Fruit fly (Drosophila melanogaster) whole organism, pupa: ENCODE measurements around the gene CG42692.
A peak's percentile ranks its signal among the peaks of the same experiment; 100 is the strongest.

Experiments
- CG10348 ChIP-seq: fragments of 200-800 bp; sonication (Bioruptor generic); IDR thresholded peaks from 2 replicates; pipeline ENCODE4 v1.3.6; 2022; ENCODE audit warnings: missing biosample characterization, missing genetic modification characterization
- CG12605 ChIP-seq: fragments of 200-800 bp; sonication (Bioruptor generic); IDR thresholded peaks from 2 replicates; pipeline ENCODE4 v1.3.6; 2022; ENCODE audit warnings: missing biosample characterization, missing genetic modification characterization
- CG13204 ChIP-seq: fragments of 200-800 bp; sonication (Bioruptor generic); optimal IDR thresholded peaks from 2 replicates; lab custom pipeline; 2018; ENCODE audit warnings: missing biosample characterization, mild to moderate bottlenecking, missing genetic modification characterization, moderate library complexity
- CG14655 ChIP-seq: fragments of 200-800 bp; sonication (Bioruptor generic); optimal IDR thresholded peaks from 3 replicates; lab custom pipeline; 2017; ENCODE audit warnings: mild to moderate bottlenecking, missing biosample characterization, missing genetic modification reagents, missing genetic modification characterization
- CG15710 ChIP-seq: fragments of 200-800 bp; sonication (Bioruptor generic); optimal IDR thresholded peaks from 2 replicates; lab custom pipeline; 2018; ENCODE audit warnings: missing biosample characterization, mild to moderate bottlenecking, missing genetic modification characterization, moderate library complexity
- CG17806 ChIP-seq: fragments of 200-800 bp; sonication (Bioruptor generic); optimal IDR thresholded peaks from 2 replicates; lab custom pipeline; 2018; ENCODE audit warnings: missing biosample characterization, mild to moderate bottlenecking, missing genetic modification characterization, moderate library complexity
- CG32121 ChIP-seq: fragments of 200-800 bp; sonication (Bioruptor generic); IDR thresholded peaks from 2 replicates; pipeline ENCODE4 v1.3.6; 2022; ENCODE audit warnings: missing biosample characterization, missing genetic modification characterization
- CG34367 ChIP-seq: fragments of 200-800 bp; sonication (Bioruptor generic); optimal IDR thresholded peaks from 2 replicates; lab custom pipeline; 2018; ENCODE audit warnings: missing biosample characterization, mild to moderate bottlenecking, missing genetic modification characterization
- CG4496 ChIP-seq: fragments of 200-800 bp; sonication (Bioruptor generic); IDR thresholded peaks from 3 replicates; pipeline ENCODE4 v1.3.6; 2022; ENCODE audit warnings: missing biosample characterization, missing genetic modification characterization
- CG8159 ChIP-seq: fragments of 200-800 bp; sonication (Bioruptor generic); optimal IDR thresholded peaks from 3 replicates; lab custom pipeline; 2018; ENCODE audit warnings: missing biosample characterization, mild to moderate bottlenecking, missing genetic modification characterization, moderate library complexity
- CG8301 ChIP-seq: fragments of 200-800 bp; sonication (Bioruptor generic); optimal IDR thresholded peaks from 2 replicates; lab custom pipeline; 2018; ENCODE audit warnings: missing biosample characterization, mild to moderate bottlenecking, missing genetic modification characterization
- CG9948 ChIP-seq: fragments of 200-800 bp; sonication (Bioruptor generic); optimal IDR thresholded peaks from 2 replicates; lab custom pipeline; 2018; ENCODE audit warnings: missing biosample characterization, mild to moderate bottlenecking, missing genetic modification characterization, moderate library complexity
- D1 ChIP-seq: fragments of 200-800 bp; sonication (Bioruptor generic); optimal IDR thresholded peaks from 2 replicates; lab custom pipeline; 2018; ENCODE audit warnings: missing biosample characterization, mild to moderate bottlenecking, missing genetic modification characterization, moderate library complexity
- EcR ChIP-seq: fragments of 200-800 bp; sonication (Bioruptor generic); optimal IDR thresholded peaks from 3 replicates; lab custom pipeline; 2019; ENCODE audit warnings: missing biosample characterization, missing genetic modification characterization, mild to moderate bottlenecking, moderate library complexity, missing genetic modification reagents
- Ets98B ChIP-seq: fragments of 200-800 bp; sonication (Bioruptor generic); IDR thresholded peaks from 2 replicates; pipeline ENCODE4 v1.3.6; 2022; ENCODE audit warnings: missing biosample characterization, missing genetic modification characterization
- Pif1A ChIP-seq: fragments of 200-800 bp; sonication (Bioruptor generic); optimal IDR thresholded peaks from 3 replicates; lab custom pipeline; 2016; ENCODE audit warnings: missing biosample characterization, missing genetic modification characterization
- Pif1B ChIP-seq: fragments of 200-800 bp; sonication (Bioruptor generic); optimal IDR thresholded peaks from 3 replicates; lab custom pipeline; 2016; ENCODE audit warnings: missing biosample characterization, missing genetic modification characterization
- Snoo ChIP-seq: fragments of 200-800 bp; sonication (Bioruptor generic); optimal IDR thresholded peaks from 3 replicates; lab custom pipeline; 2017; ENCODE audit warnings: missing biosample characterization, mild to moderate bottlenecking, missing genetic modification characterization, inconsistent platforms
- fd96Ca ChIP-seq: fragments of 200-800 bp; sonication (Bioruptor generic); IDR thresholded peaks from 3 replicates; pipeline ENCODE4 v1.3.6; 2022; ENCODE audit warnings: missing biosample characterization, missing genetic modification characterization
- gl ChIP-seq: fragments of 200-800 bp; sonication (Bioruptor generic); optimal IDR thresholded peaks from 2 replicates; lab custom pipeline; 2018; ENCODE audit warnings: missing biosample characterization, mild to moderate bottlenecking, missing genetic modification characterization
- rn ChIP-seq: fragments of 200-800 bp; sonication (Bioruptor generic); IDR thresholded peaks from 2 replicates; pipeline ENCODE4 v1.3.6; 2022; ENCODE audit warnings: missing biosample characterization, missing genetic modification characterization

CG42692 gene

dm6 chr2L:14025485-14025933, 17.6 kb downstream of the CG42692 start:
- peak; percentile 25; the same call in 2 of the 3 replicates for TF ChIP-seq CG4496 (GFP tag; lab: Robert Waterston, UW)
- TF ChIP-seq fd96Ca, result peak; percentile 66
- TF ChIP-seq D1, result no peak
- TF ChIP-seq CG13204 (GFP tag; lab: Kevin White, UChicago), result no peak
- TF ChIP-seq CG32121 (GFP tag; lab: Robert Waterston, UW), result peak; percentile 40; the same call in 1 of the 2 replicates
- TF ChIP-seq EcR (GFP tag; lab: Kevin White, UChicago), result no peak
- TF ChIP-seq Snoo, result no peak
- peak; percentile 19 for TF ChIP-seq Pif1B (GFP tag; lab: Kevin White, UChicago)
- peak; percentile 40 for TF ChIP-seq Ets98B (GFP tag; lab: Robert Waterston, UW)
- TF ChIP-seq CG15710 (tag; lab: Kevin White, UChicago), result no peak
- no peak for TF ChIP-seq Pif1A (GFP tag; lab: Kevin White, UChicago)

- no peak for TF ChIP-seq rn (GFP tag; lab: Robert Waterston, UW)
- no peak for TF ChIP-seq gl (tag; lab: Kevin White, UChicago)
- TF ChIP-seq CG8301 (tag; lab: Kevin White, UChicago), result no peak
- no peak for TF ChIP-seq CG10348 (GFP tag; lab: Robert Waterston, UW)
- no peak for TF ChIP-seq CG17806
- TF ChIP-seq Snoo, result no peak
- no peak for TF ChIP-seq Pif1B (GFP tag; lab: Kevin White, UChicago)
- TF ChIP-seq Ets98B (GFP tag; lab: Robert Waterston, UW), result no peak
- TF ChIP-seq CG32121 (GFP tag; lab: Robert Waterston, UW), result no peak
- TF ChIP-seq CG34367 (tag; lab: Kevin White, UChicago), result no peak
- TF ChIP-seq fd96Ca, result no peak
- TF ChIP-seq CG12605 (GFP tag; lab: Robert Waterston, UW), result no peak
- TF ChIP-seq CG13204 (GFP tag; lab: Kevin White, UChicago), result no peak
- TF ChIP-seq CG4496 (GFP tag; lab: Robert Waterston, UW), result no peak
- no peak for TF ChIP-seq CG8159
- TF ChIP-seq CG9948 (tag; lab: Kevin White, UChicago), result no peak
- no peak for TF ChIP-seq D1
- TF ChIP-seq EcR (GFP tag; lab: Kevin White, UChicago), result no peak
Measured at dm6 chr2L:14026778-14027177, 18.9 kb downstream of the CG42692 start, which contains the start of gene hll. Gene hll (plus strand): TSS chr2L:14027001.

- TF ChIP-seq gl (tag; lab: Kevin White, UChicago) (no peak), CG15710 (tag; lab: Kevin White, UChicago) (no peak), Pif1B (GFP tag; lab: Kevin White, UChicago) (no peak), D1 (no peak), rn (GFP tag; lab: Robert Waterston, UW) (no peak), Pif1A (GFP tag; lab: Kevin White, UChicago) (no peak), CG32121 (GFP tag; lab: Robert Waterston, UW) (no peak), CG14655 (GFP tag; lab: Kevin White, UChicago) (no peak), Snoo (no peak)
Measured at dm6 chr2L:14029235-14029634, 21.3 kb downstream of the CG42692 start.

dm6 chr2L:14031439-14031838, 23.5 kb downstream of the CG42692 start, which contains the start of gene CG18095:
Gene CG18095 (minus strand): TSS chr2L:14031539.
- TF ChIP-seq CG9948 (tag; lab: Kevin White, UChicago), result no peak
- TF ChIP-seq CG4496 (GFP tag; lab: Robert Waterston, UW), result no peak
- no peak for TF ChIP-seq Pif1B (GFP tag; lab: Kevin White, UChicago)
- TF ChIP-seq CG8301 (tag; lab: Kevin White, UChicago), result no peak
- no peak for TF ChIP-seq CG15710 (tag; lab: Kevin White, UChicago)
- no peak for TF ChIP-seq CG34367 (tag; lab: Kevin White, UChicago)
- no peak for TF ChIP-seq CG8159
- TF ChIP-seq fd96Ca, result no peak
- no peak for TF ChIP-seq CG32121 (GFP tag; lab: Robert Waterston, UW)
- no peak for TF ChIP-seq rn (GFP tag; lab: Robert Waterston, UW)
- no peak for TF ChIP-seq D1
- TF ChIP-seq CG12605 (GFP tag; lab: Robert Waterston, UW), result no peak
- no peak for TF ChIP-seq Snoo
- TF ChIP-seq CG14655 (GFP tag; lab: Kevin White, UChicago), result no peak

- no peak for TF ChIP-seq gl (tag; lab: Kevin White, UChicago)
- no peak for TF ChIP-seq CG13204 (GFP tag; lab: Kevin White, UChicago)
- no peak for TF ChIP-seq CG9948 (tag; lab: Kevin White, UChicago)
- no peak for TF ChIP-seq rn (GFP tag; lab: Robert Waterston, UW)
- no peak for TF ChIP-seq fd96Ca
- no peak for TF ChIP-seq Pif1A (GFP tag; lab: Kevin White, UChicago)
- TF ChIP-seq CG10348 (GFP tag; lab: Robert Waterston, UW), result no peak
- no peak for TF ChIP-seq CG14655 (GFP tag; lab: Kevin White, UChicago)
- no peak for TF ChIP-seq Ets98B (GFP tag; lab: Robert Waterston, UW)
- TF ChIP-seq CG15710 (tag; lab: Kevin White, UChicago), result no peak
- no peak for TF ChIP-seq CG32121 (GFP tag; lab: Robert Waterston, UW)
- TF ChIP-seq CG17806, result no peak
- TF ChIP-seq Snoo, result no peak
- no peak for TF ChIP-seq CG34367 (tag; lab: Kevin White, UChicago)
- TF ChIP-seq CG4496 (GFP tag; lab: Robert Waterston, UW), result no peak
- no peak for TF ChIP-seq EcR (GFP tag; lab: Kevin White, UChicago)
- TF ChIP-seq, all 21 proteins: peak for 0
Measured at dm6 chr2L:14038718-14039117, 30.8 kb downstream of the CG42692 start.

dm6 chr2L:14039936-14040483, 32.1 kb downstream of the CG42692 start, which contains the start of gene nAChRalpha5:
Gene nAChRalpha5 (plus strand): TSS chr2L:14040170.
- TF ChIP-seq rn (GFP tag; lab: Robert Waterston, UW), result no peak
- no peak for TF ChIP-seq Ets98B (GFP tag; lab: Robert Waterston, UW)
- TF ChIP-seq CG32121 (GFP tag; lab: Robert Waterston, UW), result no peak
- TF ChIP-seq EcR (GFP tag; lab: Kevin White, UChicago), result no peak
- no peak for TF ChIP-seq CG17806
- no peak for TF ChIP-seq Pif1B (GFP tag; lab: Kevin White, UChicago)
- TF ChIP-seq CG13204 (GFP tag; lab: Kevin White, UChicago), result no peak
- no peak for TF ChIP-seq CG8301 (tag; lab: Kevin White, UChicago)
- TF ChIP-seq fd96Ca, result no peak
- no peak for TF ChIP-seq CG9948 (tag; lab: Kevin White, UChicago)
